Worm (Caenorhabditis elegans) whole organism, L1 larva: Measurements from ENCODE around the gene K02E7.12.
A peak's percentile ranks its signal among the peaks of the same experiment; 100 is the strongest.
"Not testable (repeated sequence)": the region's sequence is repeated elsewhere in the genome, so short reads cannot be mapped to it uniquely, and the experiment has no call there.

ENCODE experiments used
- C04F5.9 ChIP-seq: sonication (generic microtip); optimal IDR thresholded peaks from 2 replicates; lab custom pipeline; 2016; ENCODE audit warnings: missing genetic modification characterization, missing compliant biosample characterization
- F16B12.6 ChIP-seq: fragments of 150-350 bp; optimal IDR thresholded peaks from 2 replicates; lab custom pipeline; 2014; ENCODE audit warnings: missing biosample characterization, missing genetic modification characterization
- Y116A8C.19 ChIP-seq: sonication (generic microtip); optimal IDR thresholded peaks from 2 replicates; lab custom pipeline; 2016; ENCODE audit warnings: missing compliant biosample characterization, missing genetic modification characterization, borderline replicate concordance
- alr-1 ChIP-seq: fragments of 200-800 bp; sonication (Bioruptor generic); optimal IDR thresholded peaks from 2 replicates; lab custom pipeline; 2018; ENCODE audit warnings: borderline replicate concordance, mild to moderate bottlenecking, missing genetic modification characterization, missing compliant biosample characterization
- aly-2 ChIP-seq: fragments of 150-350 bp; optimal IDR thresholded peaks from 2 replicates; lab custom pipeline; 2014; ENCODE audit warnings: missing biosample characterization, missing genetic modification characterization
- ama-1 ChIP-seq: fragments of 150-350 bp; optimal IDR thresholded peaks from 2 replicates; lab custom pipeline; 2014
- ceh-63 ChIP-seq: fragments of 200-800 bp; sonication (Bioruptor generic); optimal IDR thresholded peaks from 2 replicates; lab custom pipeline; 2018; ENCODE audit warnings: mild to moderate bottlenecking, missing genetic modification characterization, missing compliant biosample characterization
- ceh-8 ChIP-seq: fragments of 200-800 bp; sonication (Bioruptor generic); optimal IDR thresholded peaks from 2 replicates; lab custom pipeline; 2018; ENCODE audit warnings: mild to moderate bottlenecking, missing genetic modification characterization, moderate library complexity, missing compliant biosample characterization
- ceh-82 ChIP-seq, 3 experiments: fragments of 150-350 bp in 1 of 3; sonication (generic microtip) in 2 of 3; optimal IDR thresholded peaks; 2 replicates each; lab custom pipeline; 2014 to 2017; ENCODE audit warnings: missing biosample characterization in 3 of 3, missing genetic modification characterization in 3 of 3
- ceh-88 ChIP-seq: fragments of 200-800 bp; sonication (Bioruptor generic); IDR thresholded peaks from 2 replicates; pipeline ENCODE4 v1.3.6; 2022; ENCODE audit warnings: missing genetic modification characterization, missing compliant biosample characterization
- ceh-90 ChIP-seq: sonication (generic microtip); optimal IDR thresholded peaks from 2 replicates; lab custom pipeline; 2016; ENCODE audit warnings: missing genetic modification characterization, missing compliant biosample characterization
- dsc-1 ChIP-seq: sonication (generic microtip); optimal IDR thresholded peaks from 2 replicates; lab custom pipeline; 2016; ENCODE audit warnings: mild to moderate bottlenecking, missing genetic modification characterization, missing compliant biosample characterization
- efl-1 ChIP-seq, 4 experiments: fragments of 150-350 bp; optimal IDR thresholded peaks in 3 of 4; peaks in 1 of 4; 1 replicate in 1 of 4; 2 replicates in 3 of 4; lab custom pipeline; 2014; ENCODE audit warnings: missing biosample characterization in 2 of 4, missing genetic modification characterization in 2 of 4, missing genetic modification reagents in 2 of 4
- elt-2 ChIP-seq: sonication (generic microtip); optimal IDR thresholded peaks from 2 replicates; lab custom pipeline; 2016; ENCODE audit warnings: missing genetic modification characterization, mild to moderate bottlenecking, inconsistent platforms, missing compliant biosample characterization, missing genetic modification reagents
- elt-3 ChIP-seq, 6 experiments: fragments of 150-350 bp in 1 of 6; sonication (generic microtip); optimal IDR thresholded peaks; 2 replicates each; lab custom pipeline; 2017 to 2018; ENCODE audit warnings: missing biosample characterization in 6 of 6, missing genetic modification characterization in 6 of 6, inconsistent platforms in 1 of 6
- ets-5 ChIP-seq: fragments of 200-800 bp; sonication (Bioruptor generic); IDR thresholded peaks from 2 replicates; pipeline ENCODE4 v1.3.6; 2022; ENCODE audit warnings: missing genetic modification characterization, missing compliant biosample characterization
- fkh-10 ChIP-seq: sonication (generic microtip); optimal IDR thresholded peaks from 2 replicates; lab custom pipeline; 2017; ENCODE audit warnings: missing biosample characterization, missing genetic modification reagents, missing genetic modification characterization
- fos-1 ChIP-seq: fragments of 150-350 bp; optimal IDR thresholded peaks from 2 replicates; lab custom pipeline; 2014; ENCODE audit warnings: missing biosample characterization, missing genetic modification characterization
- hpl-2 ChIP-seq: fragments of 150-350 bp; optimal IDR thresholded peaks from 2 replicates; lab custom pipeline; 2014; ENCODE audit warnings: missing biosample characterization, missing genetic modification reagents, missing genetic modification characterization
- jun-1 ChIP-seq: fragments of 150-350 bp; optimal IDR thresholded peaks from 2 replicates; lab custom pipeline; 2014; ENCODE audit warnings: missing biosample characterization, missing genetic modification reagents, missing genetic modification characterization
- lin-13 ChIP-seq: fragments of 150-350 bp; optimal IDR thresholded peaks from 2 replicates; lab custom pipeline; 2014; ENCODE audit warnings: missing biosample characterization, missing genetic modification reagents, missing genetic modification characterization
- lin-14 ChIP-seq: fragments of 200-800 bp; sonication (Bioruptor generic); optimal IDR thresholded peaks from 2 replicates; lab custom pipeline; 2018; ENCODE audit warnings: mild to moderate bottlenecking, missing genetic modification characterization, moderate library complexity, missing compliant biosample characterization
- lin-39 ChIP-seq: fragments of 150-350 bp; optimal IDR thresholded peaks from 2 replicates; lab custom pipeline; 2014; ENCODE audit warnings: missing biosample characterization, missing genetic modification reagents, missing genetic modification characterization
- lir-3 ChIP-seq: sonication (generic microtip); optimal IDR thresholded peaks from 2 replicates; lab custom pipeline; 2016; ENCODE audit warnings: mild to moderate bottlenecking, missing genetic modification characterization, moderate library complexity, missing compliant biosample characterization; ENCODE audit not compliant: poor library complexity
- nhr-11 ChIP-seq: fragments of 150-350 bp; optimal IDR thresholded peaks from 2 replicates; lab custom pipeline; 2014; ENCODE audit warnings: missing biosample characterization, missing genetic modification characterization
- nhr-12 ChIP-seq: sonication (generic microtip); optimal IDR thresholded peaks from 2 replicates; lab custom pipeline; 2017; ENCODE audit warnings: missing biosample characterization, missing genetic modification characterization
- nhr-19 ChIP-seq: fragments of 200-800 bp; sonication (Bioruptor generic); conservative IDR thresholded peaks from 2 replicates; pipeline ENCODE4 v1.3.6; 2022; ENCODE audit warnings: missing genetic modification characterization, missing compliant biosample characterization
- nhr-20 ChIP-seq: sonication (generic microtip); optimal IDR thresholded peaks from 2 replicates; lab custom pipeline; 2016; ENCODE audit warnings: mild to moderate bottlenecking, missing genetic modification characterization, missing compliant biosample characterization
- nhr-71 ChIP-seq: sonication (generic microtip); optimal IDR thresholded peaks from 2 replicates; lab custom pipeline; 2016; ENCODE audit warnings: mild to moderate bottlenecking, missing genetic modification characterization, moderate library complexity, missing compliant biosample characterization
- nhr-76 ChIP-seq: sonication (generic microtip); optimal IDR thresholded peaks from 2 replicates; lab custom pipeline; 2017; ENCODE audit warnings: missing biosample characterization, missing genetic modification characterization
- nhr-84 ChIP-seq: sonication (generic microtip); optimal IDR thresholded peaks from 2 replicates; lab custom pipeline; 2017; ENCODE audit warnings: missing biosample characterization, missing genetic modification characterization
- nhr-90 ChIP-seq: sonication (generic microtip); optimal IDR thresholded peaks from 2 replicates; lab custom pipeline; 2016; ENCODE audit warnings: mild to moderate bottlenecking, missing genetic modification characterization, missing compliant biosample characterization; ENCODE audit not compliant: poor library complexity
- pag-3 ChIP-seq: sonication (generic microtip); optimal IDR thresholded peaks from 2 replicates; lab custom pipeline; 2017; ENCODE audit warnings: missing genetic modification characterization, mild to moderate bottlenecking, missing compliant biosample characterization, antibody characterized with exemption, borderline replicate concordance; ENCODE audit not compliant: insufficient read depth
- pqm-1 ChIP-seq: sonication (generic microtip); optimal IDR thresholded peaks from 3 replicates; lab custom pipeline; 2017; ENCODE audit warnings: missing biosample characterization, missing genetic modification characterization
- rnt-1 ChIP-seq: sonication (generic microtip); optimal IDR thresholded peaks from 2 replicates; lab custom pipeline; 2016; ENCODE audit warnings: mild to moderate bottlenecking, missing genetic modification characterization, moderate library complexity, missing compliant biosample characterization
- snu-23 ChIP-seq: sonication (generic microtip); optimal IDR thresholded peaks from 2 replicates; lab custom pipeline; 2016; ENCODE audit warnings: missing genetic modification characterization, missing compliant biosample characterization
- swsn-7 ChIP-seq: sonication (generic microtip); optimal IDR thresholded peaks from 2 replicates; lab custom pipeline; 2016; ENCODE audit warnings: missing genetic modification characterization, missing compliant biosample characterization
- unc-130 ChIP-seq: fragments of 150-350 bp; optimal IDR thresholded peaks from 2 replicates; lab custom pipeline; 2017; ENCODE audit warnings: missing biosample characterization, missing genetic modification characterization, inconsistent platforms
- unc-62 ChIP-seq: fragments of 150-350 bp; optimal IDR thresholded peaks from 2 replicates; lab custom pipeline; 2014; ENCODE audit warnings: missing biosample characterization, missing genetic modification reagents, missing genetic modification characterization
- vab-15 ChIP-seq: sonication (generic microtip); optimal IDR thresholded peaks from 2 replicates; lab custom pipeline; 2017; ENCODE audit warnings: missing genotype, mild to moderate bottlenecking, missing genetic modification characterization, missing compliant biosample characterization
- zag-1 ChIP-seq: fragments of 150-350 bp; optimal IDR thresholded peaks from 2 replicates; lab custom pipeline; 2014; ENCODE audit warnings: missing biosample characterization, missing genetic modification characterization
- ztf-11 ChIP-seq, 2 experiments: sonication (generic microtip); optimal IDR thresholded peaks; 2 replicates each; lab custom pipeline; 2016 to 2017; ENCODE audit warnings: missing genetic modification characterization in 2 of 2, missing biosample characterization in 1 of 2, missing compliant biosample characterization in 1 of 2

K02E7.12 gene

ce11 chrII:1046937-1047336, 24.0 kb upstream of the K02E7.12 start:
- TF ChIP-seq efl-1 (optimal IDR thresholded peaks at IDR 0.05; lab: Kevin White, UChicago) (no peak), efl-1 (GFP tag; optimal IDR thresholded peaks at IDR 0.05 in 1 of 2; lab: Kevin White, UChicago) (peak in 1 of 2 experiments; percentile 34), elt-2 (tag; lab: Kevin White, UChicago) (no peak)

ce11 chrII:1049849-1050248, 21.1 kb upstream of the K02E7.12 start, which contains the start of gene fbxb-40:
fbxb-40 (minus strand) TSS chrII:1049949.
- TF ChIP-seq elt-3 (tag; optimal IDR thresholded peaks at IDR 0.05; lab: Kevin White, UChicago): no peak
- no peak for TF ChIP-seq zag-1 (tag; lab: Kevin White, UChicago)
- TF ChIP-seq aly-2 (tag; lab: Kevin White, UChicago): no peak
- no peak for TF ChIP-seq alr-1 (tag; lab: Kevin White, UChicago)
- no peak for TF ChIP-seq lin-39 (tag; lab: Kevin White, UChicago)
- no peak for TF ChIP-seq nhr-11 (tag; lab: Kevin White, UChicago)
- no peak for TF ChIP-seq ceh-88 (GFP tag; lab: Robert Waterston, UW)
- no peak for TF ChIP-seq jun-1 (tag; lab: Kevin White, UChicago)
- TF ChIP-seq ama-1: no peak
- TF ChIP-seq lir-3 (tag; lab: Kevin White, UChicago): no peak

ce11 chrII:1054724-1055123, 16.3 kb upstream of the K02E7.12 start, which contains the start of gene K02E7.7:
K02E7.7 (plus strand) TSS chrII:1055024.
- TF ChIP-seq alr-1 (tag; lab: Kevin White, UChicago); ama-1; nhr-12 (tag; lab: Kevin White, UChicago): not testable (repeated sequence)

ce11 chrII:1056844-1057243, 14.1 kb upstream of the K02E7.12 start:
- TF ChIP-seq elt-3 (tag; optimal IDR thresholded peaks at IDR 0.05; lab: Kevin White, UChicago): peak in 5 of 6 experiments; percentile 9 to 71 (median 41)
- no peak for TF ChIP-seq dsc-1 (tag; lab: Kevin White, UChicago)
- no peak for TF ChIP-seq fos-1 (tag; lab: Kevin White, UChicago)
- no peak for TF ChIP-seq ceh-8
- TF ChIP-seq unc-62 (GFP tag; lab: Kevin White, UChicago): no peak
- peak; percentile 2 for TF ChIP-seq pqm-1 (tag; lab: Kevin White, UChicago)
- TF ChIP-seq ets-5 (GFP tag; lab: Robert Waterston, UW): no peak
- TF ChIP-seq unc-130 (tag; lab: Kevin White, UChicago): no peak
- no peak for TF ChIP-seq nhr-84 (tag; lab: Kevin White, UChicago)
- TF ChIP-seq ceh-90 (tag; lab: Kevin White, UChicago): no peak
- TF ChIP-seq swsn-7: no peak
- TF ChIP-seq ztf-11 (tag; optimal IDR thresholded peaks at IDR 0.05; lab: Kevin White, UChicago): no peak
- no peak for TF ChIP-seq snu-23 (GFP tag; lab: Kevin White, UChicago)
- no peak for TF ChIP-seq pag-3 (tag; lab: Kevin White, UChicago)
- no peak for TF ChIP-seq vab-15 (tag; lab: Kevin White, UChicago)
- TF ChIP-seq nhr-76 (tag; lab: Kevin White, UChicago): no peak
- no peak for TF ChIP-seq ceh-82 (tag; optimal IDR thresholded peaks at IDR 0.05; lab: Kevin White, UChicago)
- TF ChIP-seq C04F5.9 (tag; lab: Kevin White, UChicago): no peak
- no peak for TF ChIP-seq Y116A8C.19
- no peak for TF ChIP-seq rnt-1 (tag; lab: Kevin White, UChicago)
- TF ChIP-seq fkh-10 (GFP tag; lab: Kevin White, UChicago): no peak
- peak; percentile 99 for TF ChIP-seq elt-2 (tag; lab: Kevin White, UChicago)
- TF ChIP-seq ceh-63: no peak
- peak; percentile 3 for TF ChIP-seq nhr-90
- no peak for TF ChIP-seq lin-13 (GFP tag; lab: Kevin White, UChicago)
- peak; percentile 46 for TF ChIP-seq lin-14 (GFP tag; lab: Kevin White, UChicago)
- TF ChIP-seq nhr-71 (tag; lab: Kevin White, UChicago): peak; percentile 51
- no peak for TF ChIP-seq nhr-11 (tag; lab: Kevin White, UChicago)
- peak; percentile 45 for TF ChIP-seq nhr-20
- TF ChIP-seq ceh-88 (GFP tag; lab: Robert Waterston, UW): no peak
- no peak for TF ChIP-seq hpl-2
- TF ChIP-seq nhr-19 (GFP tag; lab: Robert Waterston, UW): no peak
- no peak for TF ChIP-seq F16B12.6 (tag; lab: Kevin White, UChicago)
- TF ChIP-seq, all 84 proteins: peak for 7
